Fruit fly (Drosophila melanogaster): ENCODE results near the gene CG12448.

dm6 chr2L:15893711-15894110 is 47.5 kb upstream of the CG12448 start, which contains the start of gene Tep1:
- no peak for TF ChIP-seq CG8478 (optimal IDR thresholded peaks at IDR 0.05)
- no peak for TF ChIP-seq CTCF (optimal IDR thresholded peaks at IDR 0.05)
